Worm (Caenorhabditis elegans) whole organism, L3 larva: ENCODE results near the gene K01A6.4.

Experiments
- R02D3.7 ChIP-seq: fragments of 150-350 bp; optimal IDR thresholded peaks from 2 replicates; lab custom pipeline; 2014; ENCODE audit warnings: missing biosample characterization, missing genetic modification characterization
- ZK546.5 ChIP-seq: sonication (generic microtip); optimal IDR thresholded peaks from 2 replicates; lab custom pipeline; 2017; ENCODE audit warnings: missing biosample characterization, missing genetic modification characterization
- aly-2 ChIP-seq: fragments of 150-350 bp; optimal IDR thresholded peaks from 2 replicates; lab custom pipeline; 2014; ENCODE audit warnings: missing biosample characterization, missing genetic modification characterization
- ama-1 ChIP-seq: fragments of 150-350 bp; optimal IDR thresholded peaks from 2 replicates; lab custom pipeline; 2018
- ceh-16 ChIP-seq: sonication (generic microtip); optimal IDR thresholded peaks from 2 replicates; lab custom pipeline; 2017; ENCODE audit warnings: missing biosample characterization, missing genetic modification characterization
- ceh-9 ChIP-seq: sonication (generic microtip); optimal IDR thresholded peaks from 2 replicates; lab custom pipeline; 2018; ENCODE audit warnings: missing biosample characterization, missing genetic modification characterization
- egl-27 ChIP-seq: sonication (generic microtip); optimal IDR thresholded peaks from 4 replicates; lab custom pipeline; 2017; ENCODE audit warnings: missing biosample characterization, missing genetic modification reagents, missing genetic modification characterization
- egl-5 ChIP-seq: fragments of 150-350 bp; optimal IDR thresholded peaks from 2 replicates; lab custom pipeline; 2017; ENCODE audit warnings: missing biosample characterization, missing genetic modification reagents, missing genetic modification characterization, inconsistent platforms
- elt-2 ChIP-seq: sonication (generic microtip); optimal IDR thresholded peaks from 2 replicates; lab custom pipeline; 2016; ENCODE audit warnings: missing genetic modification reagents, mild to moderate bottlenecking, missing genetic modification characterization, missing compliant biosample characterization
- elt-3 ChIP-seq, 3 experiments: fragments of 150-350 bp in 1 of 3; sonication (generic microtip) in 2 of 3; optimal IDR thresholded peaks; 2 replicates in 2 of 3; 4 replicates in 1 of 3; lab custom pipeline; 2014 to 2017; ENCODE audit warnings: missing biosample characterization in 3 of 3, missing genetic modification characterization in 3 of 3
- fkh-10 ChIP-seq: sonication (generic microtip); optimal IDR thresholded peaks from 2 replicates; lab custom pipeline; 2017; ENCODE audit warnings: missing biosample characterization, missing genetic modification reagents, missing genetic modification characterization
- fkh-2 ChIP-seq: fragments of 150-350 bp; optimal IDR thresholded peaks from 2 replicates; lab custom pipeline; 2014; ENCODE audit warnings: missing biosample characterization, missing genetic modification reagents, missing genetic modification characterization
- fos-1 ChIP-seq: fragments of 150-350 bp; optimal IDR thresholded peaks from 2 replicates; lab custom pipeline; 2014; ENCODE audit warnings: missing biosample characterization, missing genetic modification characterization
- hmg-11 ChIP-seq: sonication (generic microtip); optimal IDR thresholded peaks from 2 replicates; lab custom pipeline; 2016; ENCODE audit warnings: missing genetic modification characterization, missing compliant biosample characterization
- jun-1 ChIP-seq: fragments of 150-350 bp; optimal IDR thresholded peaks from 2 replicates; lab custom pipeline; 2014; ENCODE audit warnings: missing biosample characterization, missing genetic modification reagents, missing genetic modification characterization
- lin-15B ChIP-seq: fragments of 150-350 bp; optimal IDR thresholded peaks from 2 replicates; lab custom pipeline; 2014; ENCODE audit warnings: missing biosample characterization, missing genetic modification characterization
- lin-39 ChIP-seq: fragments of 150-350 bp; optimal IDR thresholded peaks from 2 replicates; lab custom pipeline; 2018; ENCODE audit warnings: missing biosample characterization, missing genetic modification reagents, missing genetic modification characterization
- lsy-12 ChIP-seq: sonication (generic microtip); optimal IDR thresholded peaks from 2 replicates; lab custom pipeline; 2016; ENCODE audit warnings: mild to moderate bottlenecking, missing genetic modification characterization, missing compliant biosample characterization
- mdl-1 ChIP-seq: fragments of 150-350 bp; optimal IDR thresholded peaks from 2 replicates; lab custom pipeline; 2014; ENCODE audit warnings: missing biosample characterization, missing genetic modification characterization
- mml-1 ChIP-seq: fragments of 150-350 bp; sonication (generic microtip); optimal IDR thresholded peaks from 3 replicates; lab custom pipeline; 2014; ENCODE audit warnings: missing biosample characterization, missing genetic modification characterization
- nfya-1 ChIP-seq: sonication (generic microtip); optimal IDR thresholded peaks from 2 replicates; lab custom pipeline; 2017; ENCODE audit warnings: missing genetic modification characterization, mild to moderate bottlenecking, missing compliant biosample characterization, antibody characterized with exemption, moderate library complexity; ENCODE audit not compliant: insufficient read depth
- nhr-11 ChIP-seq: fragments of 150-350 bp; optimal IDR thresholded peaks from 2 replicates; lab custom pipeline; 2014; ENCODE audit warnings: missing biosample characterization, missing genetic modification characterization
- nhr-23 ChIP-seq: fragments of 150-350 bp; optimal IDR thresholded peaks from 2 replicates; lab custom pipeline; 2014; ENCODE audit warnings: missing biosample characterization, missing genetic modification reagents, missing genetic modification characterization
- nhr-237 ChIP-seq: fragments of 150-350 bp; optimal IDR thresholded peaks from 2 replicates; lab custom pipeline; 2014; ENCODE audit warnings: missing biosample characterization, missing genetic modification characterization
- nhr-25 ChIP-seq: sonication (generic microtip); optimal IDR thresholded peaks from 2 replicates; lab custom pipeline; 2017; ENCODE audit warnings: missing biosample characterization, missing genetic modification characterization
- nhr-43 ChIP-seq: sonication (generic microtip); optimal IDR thresholded peaks from 2 replicates; lab custom pipeline; 2016; ENCODE audit warnings: mild to moderate bottlenecking, missing genetic modification characterization, missing compliant biosample characterization; ENCODE audit not compliant: poor library complexity, severe bottlenecking
- nhr-67 ChIP-seq: fragments of 150-350 bp; optimal IDR thresholded peaks from 2 replicates; lab custom pipeline; 2014; ENCODE audit warnings: missing biosample characterization, missing genetic modification characterization
- nhr-77 ChIP-seq: fragments of 150-350 bp; optimal IDR thresholded peaks from 2 replicates; lab custom pipeline; 2014; ENCODE audit warnings: missing biosample characterization, missing genetic modification characterization
- pha-4 ChIP-seq: fragments of 150-350 bp; optimal IDR thresholded peaks from 2 replicates; lab custom pipeline; 2014; ENCODE audit warnings: missing biosample characterization, missing genetic modification reagents, missing genetic modification characterization
- pqm-1 ChIP-seq: fragments of 150-350 bp; optimal IDR thresholded peaks from 2 replicates; lab custom pipeline; 2017; ENCODE audit warnings: missing biosample characterization, missing genetic modification characterization, inconsistent platforms
- skn-1 ChIP-seq: fragments of 150-350 bp; optimal IDR thresholded peaks from 2 replicates; lab custom pipeline; 2014; ENCODE audit warnings: missing biosample characterization, missing genetic modification characterization
- snpc-4 ChIP-seq: fragments of 150-350 bp; optimal IDR thresholded peaks from 2 replicates; lab custom pipeline; 2014; ENCODE audit warnings: missing biosample characterization, missing genetic modification characterization
- tbx-2 ChIP-seq: sonication (generic microtip); optimal IDR thresholded peaks from 2 replicates; lab custom pipeline; 2016; ENCODE audit warnings: mild to moderate bottlenecking, missing genetic modification characterization, missing compliant biosample characterization
- unc-39 ChIP-seq: sonication (generic microtip); optimal IDR thresholded peaks from 4 replicates; lab custom pipeline; 2017; ENCODE audit warnings: missing biosample characterization, missing genetic modification characterization
- unc-62 ChIP-seq: fragments of 150-350 bp; sonication (generic microtip); optimal IDR thresholded peaks from 4 replicates; lab custom pipeline; 2014; ENCODE audit warnings: missing biosample characterization, missing genetic modification reagents, missing genetic modification characterization
- zag-1 ChIP-seq: fragments of 150-350 bp; optimal IDR thresholded peaks from 2 replicates; lab custom pipeline; 2014; ENCODE audit warnings: missing biosample characterization, missing genetic modification characterization
- ztf-11 ChIP-seq: fragments of 150-350 bp; optimal IDR thresholded peaks from 2 replicates; lab custom pipeline; 2014; ENCODE audit warnings: missing biosample characterization, missing genetic modification characterization
- ztf-4 ChIP-seq: fragments of 150-350 bp; optimal IDR thresholded peaks from 2 replicates; lab custom pipeline; 2014; ENCODE audit warnings: missing biosample characterization, missing genetic modification characterization

Gene K01A6.4

DNA sequence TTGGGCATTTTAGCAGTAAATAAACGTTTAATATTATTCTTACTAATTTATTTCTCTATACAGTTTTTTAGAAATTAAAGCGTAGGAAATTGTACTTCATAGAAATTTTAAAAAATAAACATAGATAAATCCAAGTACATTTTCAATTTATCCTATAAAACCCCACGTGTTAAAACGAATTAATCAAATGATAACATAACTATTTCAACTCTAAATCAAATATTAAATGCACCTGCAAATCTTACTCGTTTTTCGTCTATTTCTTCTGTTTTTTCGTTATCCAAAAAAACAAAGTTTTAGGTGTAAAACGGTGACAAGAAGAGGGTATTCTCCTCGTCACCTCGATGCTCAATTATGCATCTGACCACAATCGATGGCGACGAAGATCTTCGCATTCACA, 5.1 kb downstream of the K01A6.4 start, which contains the start of gene K01A6.6:
K01A6.6 (plus strand) TSS at position 301 of the 400 bp plus-strand sequence.
- TF ChIP-seq lin-39 (tag; lab: Kevin White, UChicago) = no peak
- no peak for TF ChIP-seq ama-1 (lab: Kevin White, UChicago)
- TF ChIP-seq nhr-23 (tag; lab: Kevin White, UChicago) = no peak
- TF ChIP-seq elt-3 (tag; optimal IDR thresholded peaks at IDR 0.05; lab: Kevin White, UChicago) = no peak
- no peak for TF ChIP-seq aly-2 (tag; lab: Kevin White, UChicago)
- TF ChIP-seq ceh-16 (tag; lab: Kevin White, UChicago) = no peak
- TF ChIP-seq nhr-67 (tag; lab: Kevin White, UChicago) = no peak
- TF ChIP-seq hmg-11 (tag; lab: Kevin White, UChicago) = no peak
- TF ChIP-seq egl-5 = no peak
- TF ChIP-seq nhr-43 (tag; lab: Kevin White, UChicago) = no peak
- TF ChIP-seq snpc-4 (tag; lab: Kevin White, UChicago) = no peak
- no peak for TF ChIP-seq tbx-2 (tag; lab: Kevin White, UChicago)
- TF ChIP-seq fkh-10 (GFP tag; lab: Kevin White, UChicago) = no peak
- TF ChIP-seq unc-62 (GFP tag; lab: Kevin White, UChicago) = no peak
- no peak for TF ChIP-seq nfya-1 (tag; lab: Kevin White, UChicago)
- no peak for TF ChIP-seq mml-1 (tag; lab: Kevin White, UChicago)
- no peak for TF ChIP-seq jun-1 (tag; lab: Kevin White, UChicago)
- TF ChIP-seq lsy-12 = no peak
- no peak for TF ChIP-seq nhr-77
- TF ChIP-seq ceh-9 = no peak

DNA sequence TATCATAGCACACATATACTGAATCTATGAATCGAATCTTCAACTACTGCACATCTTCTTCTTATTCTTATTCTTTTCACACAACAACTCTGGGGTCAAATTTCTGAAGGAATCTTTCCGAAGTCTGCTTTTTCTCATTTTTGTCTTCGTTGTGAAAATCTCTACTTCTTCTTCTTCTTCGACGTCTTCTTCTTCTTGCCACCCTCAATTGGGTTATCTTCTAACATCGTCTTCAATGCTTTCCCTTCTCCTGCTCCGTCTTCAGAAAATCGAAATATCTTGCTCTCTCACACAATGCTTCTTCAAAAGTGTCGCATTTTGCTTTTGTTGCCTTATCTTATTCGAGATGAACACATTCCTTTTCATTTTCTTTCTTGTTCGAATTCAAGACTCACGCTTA, 16.8 kb downstream of the K01A6.4 start:
- TF ChIP-seq egl-27 (tag; lab: Kevin White, UChicago) = no peak
- no peak for TF ChIP-seq pha-4 (tag; lab: Kevin White, UChicago)
- no peak for TF ChIP-seq ztf-4 (tag; lab: Kevin White, UChicago)
- no peak for TF ChIP-seq elt-2
- TF ChIP-seq unc-39 (tag; lab: Kevin White, UChicago) = no peak
- TF ChIP-seq nhr-43 (tag; lab: Kevin White, UChicago) = no peak
- no peak for TF ChIP-seq nhr-237 (tag; lab: Kevin White, UChicago)
- TF ChIP-seq ztf-11 = no peak
- no peak for TF ChIP-seq fkh-10 (GFP tag; lab: Kevin White, UChicago)
- TF ChIP-seq fos-1 = no peak
- no peak for TF ChIP-seq skn-1 (tag; lab: Kevin White, UChicago)
- TF ChIP-seq egl-5 = no peak
- TF ChIP-seq lsy-12 = no peak

DNA sequence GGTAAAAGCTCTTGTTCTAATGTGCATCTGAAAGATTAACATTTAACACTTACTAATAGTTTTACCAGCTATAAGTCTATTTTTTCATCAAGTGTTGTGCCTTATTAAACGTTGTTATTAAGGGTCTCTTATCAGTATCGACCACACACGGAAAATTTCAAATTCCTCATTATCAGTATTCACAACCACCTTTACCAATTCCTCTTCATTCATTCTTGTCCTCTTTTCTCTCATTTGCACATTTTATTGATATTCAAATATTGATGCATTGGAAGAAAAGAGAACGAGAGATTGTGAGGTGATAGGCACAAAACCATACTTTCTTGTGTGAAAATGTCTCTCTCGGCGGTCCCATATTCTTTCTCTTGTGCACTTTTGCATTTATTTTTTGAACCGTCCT, 18.2 kb downstream of the K01A6.4 start:
- TF ChIP-seq zag-1 (tag; lab: Kevin White, UChicago) = no peak
- peak; percentile 2 for TF ChIP-seq pha-4 (tag; lab: Kevin White, UChicago)
- peak; percentile 16 for TF ChIP-seq pqm-1 (tag; lab: Kevin White, UChicago)
- TF ChIP-seq nhr-67 (tag; lab: Kevin White, UChicago) = no peak
- peak; percentile 65 for TF ChIP-seq elt-2
- no peak for TF ChIP-seq R02D3.7

DNA sequence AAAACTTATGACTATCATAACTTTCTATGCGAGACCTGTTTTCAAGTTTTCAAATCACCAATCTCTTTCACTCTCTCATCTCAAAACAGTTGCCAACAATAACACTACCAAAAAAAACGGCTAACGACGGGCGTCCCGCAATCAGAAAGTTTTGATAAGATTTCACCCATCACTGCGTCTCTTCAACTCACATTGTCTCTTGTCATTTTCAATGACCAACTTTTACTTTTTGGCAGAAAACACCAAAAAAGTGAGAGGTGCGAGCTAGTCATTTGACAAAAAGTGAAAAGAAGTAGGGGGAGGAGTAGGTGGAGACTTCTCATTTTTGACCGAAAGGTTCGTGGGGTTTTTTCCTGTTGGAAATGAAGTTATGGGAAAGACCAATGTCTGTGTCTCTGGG, 21.5 kb downstream of the K01A6.4 start:
- TF ChIP-seq egl-5 = no peak
- TF ChIP-seq nhr-25 = peak; percentile 8

DNA sequence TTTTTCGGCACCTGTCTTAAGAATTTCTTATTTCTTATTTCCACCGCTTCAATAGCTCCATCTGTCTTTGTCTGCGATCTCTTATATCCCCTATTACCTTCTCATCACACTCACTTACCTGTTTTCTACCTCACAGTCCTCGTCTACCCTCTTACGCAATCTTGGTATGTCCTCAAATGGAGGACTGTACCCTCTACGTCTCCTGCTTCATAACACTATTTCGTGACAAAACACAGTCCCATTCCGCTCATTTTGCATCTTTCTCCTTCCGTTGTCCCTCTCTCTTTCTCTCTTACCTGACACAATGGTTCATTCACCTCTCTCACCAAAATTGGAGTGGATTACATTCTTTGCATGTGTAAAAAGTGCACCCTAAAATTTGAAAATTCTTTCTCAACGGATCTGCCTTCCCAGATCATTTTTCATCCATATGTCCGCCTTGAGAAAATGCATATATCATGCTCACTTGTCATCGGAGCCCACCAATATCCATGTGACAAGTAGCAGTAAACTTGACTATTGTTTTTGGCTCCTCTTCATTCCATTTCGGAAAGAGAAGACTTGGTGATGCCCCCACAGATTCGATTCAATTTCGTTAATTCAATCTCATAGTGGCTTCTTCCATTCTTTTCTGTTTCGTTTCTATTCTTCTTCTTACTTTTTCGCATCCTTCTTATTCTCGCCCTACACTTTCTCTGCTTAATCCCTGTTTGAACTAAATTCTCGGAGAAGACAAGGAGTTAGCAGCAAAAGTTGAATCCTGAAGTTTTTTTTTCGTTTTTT, 22.8 kb downstream of the K01A6.4 start:
- TF ChIP-seq lin-15B (tag; lab: Kevin White, UChicago) (no peak), nhr-11 (tag; lab: Kevin White, UChicago) (no peak), unc-62 (GFP tag; lab: Kevin White, UChicago) (no peak), ceh-16 (tag; lab: Kevin White, UChicago) (no peak), fkh-10 (GFP tag; lab: Kevin White, UChicago) (peak; percentile 18), ZK546.5 (no peak), ztf-4 (tag; lab: Kevin White, UChicago) (no peak), egl-27 (tag; lab: Kevin White, UChicago) (no peak), elt-2 (no peak), nhr-25 (peak; percentile 20), mdl-1 (tag; lab: Kevin White, UChicago) (no peak), nfya-1 (tag; lab: Kevin White, UChicago) (no peak), elt-3 (tag; optimal IDR thresholded peaks at IDR 0.05; lab: Kevin White, UChicago) (no peak), hmg-11 (tag; lab: Kevin White, UChicago) (peak; percentile 19), nhr-77 (no peak), pqm-1 (tag; lab: Kevin White, UChicago) (no peak), R02D3.7 (no peak), nhr-237 (tag; lab: Kevin White, UChicago) (no peak), snpc-4 (tag; lab: Kevin White, UChicago) (no peak), fkh-2 (tag; lab: Kevin White, UChicago) (no peak), lin-39 (tag; lab: Kevin White, UChicago) (no peak), ztf-11 (no peak), aly-2 (tag; lab: Kevin White, UChicago) (no peak)
